Fruit fly (Drosophila melanogaster) whole organism, embryonic: ENCODE data around the gene CG13667.

Experiments used
- Bgb ChIP-seq: fragments of 200-800 bp; sonication (Bioruptor generic); IDR thresholded peaks from 2 replicates; pipeline ENCODE4 v1.3.6; 2022; ENCODE audit warnings: missing biosample characterization, missing genetic modification characterization; ENCODE audit not compliant: partially characterized antibody
- CG1024 ChIP-seq: fragments of 200-800 bp; sonication (Bioruptor generic); IDR thresholded peaks from 2 replicates; pipeline ENCODE4 v1.3.6; 2022; ENCODE audit warnings: missing biosample characterization, missing genetic modification characterization
- CG10462 ChIP-seq: fragments of 200-800 bp; sonication (Bioruptor generic); optimal IDR thresholded peaks from 2 replicates; lab custom pipeline; 2016; ENCODE audit warnings: missing biosample characterization, missing genetic modification characterization
- CG10565 ChIP-seq: fragments of 200-800 bp; sonication (Bioruptor generic); optimal IDR thresholded peaks from 3 replicates; lab custom pipeline; 2016; ENCODE audit warnings: missing biosample characterization, mild to moderate bottlenecking, missing genetic modification characterization
- CG10654 ChIP-seq: fragments of 200-800 bp; sonication (Bioruptor generic); optimal IDR thresholded peaks from 2 replicates; lab custom pipeline; 2016; ENCODE audit warnings: missing biosample characterization, missing genetic modification characterization
- CG11085 ChIP-seq: fragments of 200-800 bp; sonication (Bioruptor generic); IDR thresholded peaks from 2 replicates; pipeline ENCODE4 v1.3.6; 2022; ENCODE audit warnings: missing biosample characterization, missing genetic modification characterization
- CG11398 ChIP-seq: fragments of 200-800 bp; sonication (Bioruptor generic); optimal IDR thresholded peaks from 2 replicates; lab custom pipeline; 2016; ENCODE audit warnings: missing biosample characterization, missing genetic modification characterization
- CG14014 ChIP-seq: fragments of 200-800 bp; sonication (Bioruptor generic); IDR thresholded peaks from 2 replicates; pipeline ENCODE4 v1.3.6; 2022; ENCODE audit warnings: missing biosample characterization, missing genetic modification characterization
- CG14965 ChIP-seq: fragments of 200-800 bp; sonication (Bioruptor generic); optimal IDR thresholded peaks from 2 replicates; lab custom pipeline; 2016; ENCODE audit warnings: missing biosample characterization, missing genetic modification characterization, borderline replicate concordance
- CG15696 ChIP-seq: fragments of 200-800 bp; sonication (Bioruptor generic); optimal IDR thresholded peaks from 2 replicates; lab custom pipeline; 2019; ENCODE audit warnings: missing biosample characterization, mild to moderate bottlenecking, missing genetic modification characterization, moderate library complexity
- CG16815 ChIP-seq: fragments of 200-800 bp; sonication (Bioruptor generic); optimal IDR thresholded peaks from 3 replicates; lab custom pipeline; 2017; ENCODE audit warnings: missing biosample characterization, mild to moderate bottlenecking, missing genetic modification characterization
- CG17568 ChIP-seq: fragments of 200-800 bp; sonication (Bioruptor generic); optimal IDR thresholded peaks from 2 replicates; lab custom pipeline; 2018; ENCODE audit warnings: missing biosample characterization, mild to moderate bottlenecking, missing genetic modification characterization, moderate library complexity
- CG17912 ChIP-seq: fragments of 200-800 bp; sonication (Bioruptor generic); optimal IDR thresholded peaks from 2 replicates; lab custom pipeline; 2018; ENCODE audit warnings: missing biosample characterization, mild to moderate bottlenecking, missing genetic modification characterization
- CG18011 ChIP-seq: fragments of 200-800 bp; sonication (Bioruptor generic); optimal IDR thresholded peaks from 2 replicates; lab custom pipeline; 2017; ENCODE audit warnings: missing biosample characterization, missing genetic modification characterization, mild to moderate bottlenecking, moderate library complexity, missing genotype
- CG2116 ChIP-seq: fragments of 200-800 bp; sonication (Bioruptor generic); optimal IDR thresholded peaks from 3 replicates; lab custom pipeline; 2018; ENCODE audit warnings: missing biosample characterization, mild to moderate bottlenecking, missing genetic modification characterization
- CG2712 ChIP-seq: fragments of 200-800 bp; optimal IDR thresholded peaks from 3 replicates; lab custom pipeline; 2019; ENCODE audit warnings: missing biosample characterization, mild to moderate bottlenecking, missing genetic modification characterization, moderate library complexity
- CG4730 ChIP-seq: fragments of 200-800 bp; sonication (Bioruptor generic); IDR thresholded peaks from 2 replicates; pipeline ENCODE4 v1.3.6; 2022; ENCODE audit warnings: missing biosample characterization, missing genetic modification characterization
- CG4820 ChIP-seq: fragments of 200-800 bp; sonication (Bioruptor generic); optimal IDR thresholded peaks from 3 replicates; lab custom pipeline; 2016; ENCODE audit warnings: missing biosample characterization, missing genetic modification characterization
- CG5953 ChIP-seq: fragments of 200-800 bp; sonication (Bioruptor generic); IDR thresholded peaks from 2 replicates; pipeline ENCODE4 v1.3.6; 2022; ENCODE audit warnings: missing biosample characterization, missing genetic modification characterization
- CG7372 ChIP-seq: fragments of 200-800 bp; sonication (Bioruptor generic); IDR thresholded peaks from 2 replicates; pipeline ENCODE4 v1.3.6; 2022; ENCODE audit warnings: missing biosample characterization, missing genetic modification characterization
- CG8281 ChIP-seq: fragments of 200-800 bp; sonication (Bioruptor generic); optimal IDR thresholded peaks from 2 replicates; lab custom pipeline; 2018; ENCODE audit warnings: missing biosample characterization, mild to moderate bottlenecking, missing genetic modification characterization, moderate library complexity
- CG8944 ChIP-seq: fragments of 200-800 bp; sonication (Bioruptor generic); optimal IDR thresholded peaks from 3 replicates; lab custom pipeline; 2016; ENCODE audit warnings: missing biosample characterization, missing genetic modification characterization
- Chrac-16 ChIP-seq: fragments of 200-800 bp; sonication (Bioruptor generic); optimal IDR thresholded peaks from 3 replicates; lab custom pipeline; 2016; ENCODE audit warnings: missing biosample characterization, missing genetic modification characterization
- Hsf ChIP-seq: fragments of 200-800 bp; sonication (Bioruptor generic); optimal IDR thresholded peaks from 3 replicates; lab custom pipeline; 2016; ENCODE audit warnings: missing biosample characterization, missing genetic modification characterization
- Lpt ChIP-seq: fragments of >200 bp; optimal IDR thresholded peaks from 2 replicates; lab custom pipeline; 2018; ENCODE audit warnings: missing biosample characterization, missing genetic modification characterization
- Neu2 ChIP-seq: fragments of 200-800 bp; sonication (Bioruptor generic); optimal IDR thresholded peaks from 3 replicates; lab custom pipeline; 2016; ENCODE audit warnings: missing biosample characterization, missing genetic modification characterization, borderline replicate concordance
- NfI ChIP-seq: fragments of 200-800 bp; sonication (Bioruptor generic); optimal IDR thresholded peaks from 3 replicates; lab custom pipeline; 2018; ENCODE audit warnings: missing biosample characterization, mild to moderate bottlenecking, missing genetic modification characterization, moderate library complexity
- Sin3A ChIP-seq: fragments of >200 bp; optimal IDR thresholded peaks from 2 replicates; lab custom pipeline; 2018
- YL-1 ChIP-seq: fragments of 200-800 bp; sonication (Bioruptor generic); optimal IDR thresholded peaks from 3 replicates; lab custom pipeline; 2017; ENCODE audit warnings: missing biosample characterization, mild to moderate bottlenecking, missing genetic modification characterization
- abd-A ChIP-seq: fragments of 200-800 bp; sonication (Bioruptor generic); optimal IDR thresholded peaks from 3 replicates; lab custom pipeline; 2019; ENCODE audit warnings: missing biosample characterization, mild to moderate bottlenecking, missing genetic modification characterization, moderate library complexity
- ash1 ChIP-seq: fragments of 200-800 bp; sonication (Bioruptor generic); optimal IDR thresholded peaks from 2 replicates; lab custom pipeline; 2018; ENCODE audit warnings: missing biosample characterization, mild to moderate bottlenecking, missing genetic modification characterization
- ato ChIP-seq: fragments of 200-800 bp; sonication (Bioruptor generic); IDR thresholded peaks from 2 replicates; pipeline ENCODE4 v1.3.6; 2022; ENCODE audit warnings: missing biosample characterization, missing genetic modification characterization; ENCODE audit not compliant: partially characterized antibody
- bsh ChIP-seq, 2 experiments: fragments of 200-800 bp; sonication (Bioruptor generic); optimal IDR thresholded peaks; 2 replicates each; lab custom pipeline; 2017 to 2018; ENCODE audit warnings: mild to moderate bottlenecking in 2 of 2, missing biosample characterization in 2 of 2, missing genetic modification characterization in 2 of 2, moderate library complexity in 1 of 2
- corto ChIP-seq: fragments of 200-800 bp; sonication (Bioruptor generic); optimal IDR thresholded peaks from 2 replicates; lab custom pipeline; 2016; ENCODE audit warnings: missing biosample characterization, mild to moderate bottlenecking, missing genetic modification characterization, moderate library complexity
- emc ChIP-seq: fragments of 200-800 bp; sonication (Bioruptor generic); optimal IDR thresholded peaks from 2 replicates; lab custom pipeline; 2016; ENCODE audit warnings: missing biosample characterization, missing genetic modification characterization
- fd3F ChIP-seq: fragments of 200-800 bp; sonication (Bioruptor generic); optimal IDR thresholded peaks from 2 replicates; lab custom pipeline; 2018; ENCODE audit warnings: missing biosample characterization, mild to moderate bottlenecking, missing genetic modification characterization, moderate library complexity
- insv ChIP-seq, 2 experiments: fragments of 200-800 bp; sonication (Bioruptor generic); optimal IDR thresholded peaks; 3 replicates each; lab custom pipeline; 2016 to 2018; ENCODE audit warnings: missing biosample characterization in 2 of 2, missing genetic modification characterization in 2 of 2
- maf-S ChIP-seq: fragments of 200-800 bp; sonication (Bioruptor generic); optimal IDR thresholded peaks from 2 replicates; lab custom pipeline; 2016; ENCODE audit warnings: missing biosample characterization, missing genetic modification characterization
- nerfin-1 ChIP-seq: fragments of 200-800 bp; sonication (Bioruptor generic); optimal IDR thresholded peaks from 3 replicates; lab custom pipeline; 2019; ENCODE audit warnings: missing biosample characterization, mild to moderate bottlenecking, missing genetic modification characterization, moderate library complexity
- pan ChIP-seq, 4 experiments: fragments of >200 bp in 3 of 4; fragments of 200-800 bp in 1 of 4; sonication (Bioruptor generic) in 1 of 4; optimal IDR thresholded peaks in 3 of 4; IDR thresholded peaks in 1 of 4; 2 replicates each; pipeline versions ENCODE4 v1.3.6 to Lab custom; 2017 to 2022; ENCODE audit warnings: missing biosample characterization in 2 of 4, missing genetic modification characterization in 2 of 4, mixed read lengths in 1 of 4
- schlank ChIP-seq: fragments of 200-800 bp; sonication (Bioruptor generic); optimal IDR thresholded peaks from 2 replicates; lab custom pipeline; 2018; ENCODE audit warnings: missing biosample characterization, mild to moderate bottlenecking, missing genetic modification characterization
- sens-2 ChIP-seq: fragments of 200-800 bp; sonication (Bioruptor generic); IDR thresholded peaks from 2 replicates; pipeline ENCODE4 v1.3.6; 2022; ENCODE audit warnings: missing biosample characterization, missing genetic modification characterization
- seq ChIP-seq: fragments of 200-800 bp; sonication (Bioruptor generic); IDR thresholded peaks from 2 replicates; pipeline ENCODE4 v1.3.6; 2022; ENCODE audit warnings: missing biosample characterization, missing genetic modification characterization
- so ChIP-seq: fragments of 200-800 bp; sonication (Bioruptor generic); IDR thresholded peaks from 3 replicates; pipeline ENCODE4 v1.3.6; 2022; ENCODE audit warnings: missing biosample characterization, missing genetic modification characterization
- ssp ChIP-seq: fragments of 200-800 bp; sonication (Bioruptor generic); IDR thresholded peaks from 2 replicates; pipeline ENCODE4 v1.3.6; 2022; ENCODE audit warnings: missing biosample characterization, missing genetic modification characterization
- vnd ChIP-seq: fragments of 200-800 bp; sonication (Bioruptor generic); IDR thresholded peaks from 3 replicates; pipeline ENCODE4 v1.3.6; 2022; ENCODE audit warnings: missing biosample characterization, missing genetic modification characterization; ENCODE audit not compliant: partially characterized antibody
- wek ChIP-seq: fragments of 200-800 bp; sonication (Bioruptor generic); optimal IDR thresholded peaks from 3 replicates; lab custom pipeline; 2018; ENCODE audit warnings: missing biosample characterization, mild to moderate bottlenecking, missing genetic modification characterization, moderate library complexity
- wor ChIP-seq: fragments of 200-800 bp; sonication (Bioruptor generic); IDR thresholded peaks from 2 replicates; pipeline ENCODE4 v1.3.6; 2022; ENCODE audit warnings: missing biosample characterization, missing genetic modification characterization

The CG13667 gene

DNA sequence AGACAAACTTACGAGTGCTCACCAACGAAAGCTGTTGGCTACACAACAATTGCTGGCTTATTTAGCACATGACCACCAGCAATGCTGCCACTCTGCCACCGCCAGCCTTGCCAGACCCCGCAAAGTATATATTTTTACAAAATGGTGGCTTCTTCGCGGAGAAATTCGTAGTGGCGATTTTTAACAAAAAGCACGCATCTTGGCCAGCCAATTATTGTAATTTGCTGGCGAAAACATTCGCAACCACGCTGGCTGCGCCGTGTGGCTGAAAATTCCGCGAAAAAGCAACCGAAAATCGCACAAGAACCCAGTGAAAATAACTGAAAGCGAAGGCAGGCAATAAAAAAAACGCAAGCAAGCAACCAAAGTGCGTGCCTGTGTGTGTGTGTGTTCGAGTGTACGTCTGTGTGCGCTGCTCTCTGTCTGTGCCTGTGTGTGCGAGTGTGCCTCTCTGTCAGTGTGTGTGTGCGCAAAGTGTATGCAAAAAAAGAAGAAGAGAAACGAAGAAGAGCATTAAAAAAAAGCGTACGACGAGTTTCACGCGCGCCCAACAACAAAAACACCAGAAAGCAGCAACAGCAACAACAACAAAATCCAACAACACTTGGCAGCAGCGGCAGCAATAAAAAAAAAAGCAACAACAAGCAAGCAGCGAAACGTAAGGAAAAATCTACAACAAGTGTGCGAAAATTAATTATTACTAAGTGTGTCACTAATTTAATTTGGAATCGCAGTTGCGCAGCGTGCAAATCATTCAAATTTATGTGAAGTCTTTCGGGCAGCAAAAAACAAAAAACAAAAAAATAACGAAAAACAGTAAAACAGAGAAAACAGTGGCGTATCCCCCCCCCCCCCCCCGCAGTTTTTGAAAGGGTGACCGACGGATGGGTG, 44.8 kb downstream of the CG13667 start, which contains the start of gene Gug (continued):
- TF ChIP-seq ato (GFP tag; lab: Robert Waterston, UW) (no peak), insv (GFP tag; optimal IDR thresholded peaks at IDR 0.05; lab: Kevin White, UChicago) (no peak), CG4820 (GFP tag; lab: Kevin White, UChicago) (no peak), Bgb (peak; percentile 25; the same call in 1 of the 2 replicates), wek (GFP tag; lab: Kevin White, UChicago) (no peak), maf-S (GFP tag; lab: Kevin White, UChicago) (no peak), pan (optimal IDR thresholded peaks at IDR 0.05; lab: Kevin White, UChicago) (no peak), pan (GFP tag; optimal IDR thresholded peaks at IDR 0.05 in 1 of 2, IDR thresholded peaks at IDR 0.05 in 1 of 2) (no peak), CG14014 (GFP tag; lab: Robert Waterston, UW) (no peak), CG16815 (no peak), vnd (GFP tag; lab: Robert Waterston, UW) (no peak), CG2712 (tag; lab: Kevin White, UChicago) (peak; percentile 27), CG2116 (GFP tag; lab: Kevin White, UChicago) (no peak), bsh (GFP tag; optimal IDR thresholded peaks at IDR 0.05; lab: Kevin White, UChicago) (peak in 1 of 2 experiments; percentile 99), CG11085 (GFP tag; lab: Robert Waterston, UW) (0 out of 2 replicates have a peak, but pooled peaks have one; percentile 10), Neu2 (no peak), ssp (peak; percentile 20; the same call in 1 of the 2 replicates), fd3F (no peak), sens-2 (no peak), schlank (tag; lab: Kevin White, UChicago) (no peak), CG15696 (no peak), abd-A (tag; lab: Kevin White, UChicago) (peak; percentile 92), CG11398 (GFP tag; lab: Kevin White, UChicago) (no peak), CG17912 (no peak), corto (GFP tag; lab: Kevin White, UChicago) (no peak), CG4730 (GFP tag; lab: Robert Waterston, UW) (no peak), CG18011 (peak; percentile 97), CG14965 (GFP tag; lab: Kevin White, UChicago) (no peak), CG10565 (GFP tag; lab: Kevin White, UChicago) (no peak), emc (GFP tag; lab: Kevin White, UChicago) (no peak), NfI (no peak), Lpt (GFP tag; lab: Kevin White, UChicago) (no peak), CG17568 (GFP tag; lab: Kevin White, UChicago) (no peak), Sin3A (lab: Kevin White, UChicago) (peak; percentile 59), nerfin-1 (peak; percentile 31), CG7372 (GFP tag; lab: Robert Waterston, UW) (no peak), CG10462 (GFP tag; lab: Kevin White, UChicago) (no peak), ash1 (GFP tag; lab: Kevin White, UChicago) (no peak), CG5953 (no peak), Hsf (no peak), CG10654 (no peak), so (no peak), seq (GFP tag; lab: Robert Waterston, UW) (no peak), YL-1 (peak; percentile 86), CG8944 (GFP tag; lab: Kevin White, UChicago) (no peak), CG1024 (GFP tag; lab: Robert Waterston, UW) (no peak), Chrac-16 (GFP tag; lab: Kevin White, UChicago) (no peak), CG8281 (tag; lab: Kevin White, UChicago) (no peak), wor (GFP tag; lab: Robert Waterston, UW) (no peak)
